Worm (Caenorhabditis elegans): ENCODE data around the gene clec-34.

The clec-34 gene

DNA sequence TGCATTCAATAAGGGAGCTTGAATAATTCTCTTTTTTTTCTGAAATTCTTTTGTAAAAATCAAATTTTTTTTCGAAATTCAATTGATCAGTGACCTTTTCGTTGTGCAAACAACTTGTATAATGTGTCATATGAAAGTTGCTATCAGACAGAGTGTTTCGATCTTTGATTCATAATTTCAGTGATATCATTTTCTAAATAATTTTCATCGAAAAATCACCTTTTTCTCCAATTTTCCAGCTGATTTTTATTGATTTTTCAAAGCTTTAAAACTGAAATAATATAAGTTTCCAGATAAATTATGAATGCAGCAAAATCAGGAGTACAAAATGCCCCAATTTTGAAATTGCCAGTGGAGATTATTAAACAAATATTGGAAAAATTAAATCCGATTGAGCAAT is 7.1 kb upstream of the clec-34 start, which contains the start of gene fbxa-127:
TSS of gene fbxa-127 (plus strand) at position 301 of the 400 bp plus-strand sequence.
- TF ChIP-seq him-1 (tag; optimal IDR thresholded peaks at IDR 0.05) (no peak), W03F9.2 (tag; optimal IDR thresholded peaks at IDR 0.05) (no peak), dao-5 (tag; optimal IDR thresholded peaks at IDR 0.05) (no peak)

ce11 chrV:16729961-16730360 is 5.6 kb upstream of the clec-34 start, which contains the start of gene srz-99:
srz-99 (plus strand) TSS chrV:16730261.
- TF ChIP-seq him-1 (tag; optimal IDR thresholded peaks at IDR 0.05) (no peak), dao-5 (tag; optimal IDR thresholded peaks at IDR 0.05) (no peak), W03F9.2 (tag; optimal IDR thresholded peaks at IDR 0.05) (no peak)

DNA sequence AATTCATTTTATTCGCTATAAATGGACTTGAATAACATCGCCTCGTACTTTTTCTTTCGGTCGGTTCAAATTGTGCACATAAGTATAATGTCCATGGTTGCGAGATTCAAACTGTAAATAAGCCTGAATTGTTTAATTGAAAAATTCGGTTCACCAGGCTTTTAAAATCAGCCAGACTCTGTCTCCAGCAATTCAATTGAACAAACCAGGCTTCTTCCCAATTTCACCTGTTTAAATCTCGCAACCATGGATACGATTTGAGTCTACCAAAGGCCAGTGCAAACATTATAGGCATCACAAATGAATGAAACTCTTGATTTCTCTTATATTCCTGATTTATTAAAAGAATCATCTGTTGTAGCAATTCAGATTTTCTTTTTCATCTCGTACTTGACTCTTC is 4.0 kb upstream of the clec-34 start, which contains the start of gene srz-100:
TSS of gene srz-100 (plus strand) at position 301 of the 400 bp plus-strand sequence.
- TF ChIP-seq W03F9.2 (tag; optimal IDR thresholded peaks at IDR 0.05) (no peak), dao-5 (tag; optimal IDR thresholded peaks at IDR 0.05) (no peak), him-1 (tag; optimal IDR thresholded peaks at IDR 0.05) (no peak)

DNA sequence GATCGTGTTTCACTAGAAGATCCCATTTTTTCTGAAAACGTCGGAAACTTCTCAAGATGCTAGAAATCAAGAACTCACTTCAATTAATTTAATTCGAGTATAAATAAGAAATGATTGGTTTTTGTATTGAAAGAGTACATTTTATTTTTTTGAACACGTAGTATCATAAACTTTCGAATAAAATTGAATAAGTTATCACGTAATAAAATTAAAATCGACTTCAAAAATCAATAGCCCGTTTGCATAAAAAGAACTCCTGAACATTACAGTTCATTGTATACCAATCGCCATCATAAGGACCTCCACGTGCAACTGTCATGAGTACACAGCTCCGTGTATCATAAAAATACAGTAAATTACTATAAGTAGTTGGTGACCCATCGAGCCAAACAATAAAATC is 1.9 kb upstream of the clec-34 start, which contains the start of gene T25E12.16:
TSS of gene T25E12.16 (minus strand) at position 101 of the 400 bp plus-strand sequence.
- TF ChIP-seq dao-5 (tag; optimal IDR thresholded peaks at IDR 0.05) (no peak), W03F9.2 (tag; optimal IDR thresholded peaks at IDR 0.05) (no peak), him-1 (tag; optimal IDR thresholded peaks at IDR 0.05) (no peak)

ce11 chrV:16739100-16739499 is 3.5 kb downstream of the clec-34 start, which contains the start of the genes clec-29 and clec-39:
clec-29 (minus strand) TSS chrV:16739200.
clec-39 (plus strand) TSS chrV:16739268.
- TF ChIP-seq W03F9.2 (tag; optimal IDR thresholded peaks at IDR 0.05): no peak

- no peak for TF ChIP-seq W03F9.2 (tag; optimal IDR thresholded peaks at IDR 0.05)
- TF ChIP-seq him-1 (tag; optimal IDR thresholded peaks at IDR 0.05): no peak
- no peak for TF ChIP-seq dao-5 (tag; optimal IDR thresholded peaks at IDR 0.05)
Measured at ce11 chrV:16742123-16742522, 6.6 kb downstream of the clec-34 start, which contains the start of gene T25E12.6. T25E12.6 (plus strand) TSS chrV:16742423.

DNA sequence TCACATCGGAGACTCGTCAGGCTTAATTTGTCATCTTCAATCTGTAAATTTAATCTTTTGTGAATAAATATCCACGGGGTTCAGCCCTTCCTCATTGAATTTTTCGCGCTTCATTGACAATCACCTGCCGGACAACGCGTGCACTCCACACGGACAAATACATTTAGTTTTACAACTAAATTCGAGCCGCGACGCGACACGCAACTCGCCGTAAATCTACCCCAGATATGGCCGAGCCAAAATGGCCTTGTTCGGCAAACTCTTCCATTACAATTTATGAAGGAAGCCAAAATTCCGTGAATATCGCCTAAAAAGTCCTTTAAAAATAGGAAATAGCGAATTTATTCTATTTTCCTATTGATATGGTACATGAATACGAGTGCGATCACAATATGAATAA is 9.2 kb downstream of the clec-34 start:
- TF ChIP-seq W03F9.2 (tag; optimal IDR thresholded peaks at IDR 0.05) (no peak), dao-5 (tag; optimal IDR thresholded peaks at IDR 0.05) (no peak), him-1 (tag; optimal IDR thresholded peaks at IDR 0.05) (no peak)

DNA sequence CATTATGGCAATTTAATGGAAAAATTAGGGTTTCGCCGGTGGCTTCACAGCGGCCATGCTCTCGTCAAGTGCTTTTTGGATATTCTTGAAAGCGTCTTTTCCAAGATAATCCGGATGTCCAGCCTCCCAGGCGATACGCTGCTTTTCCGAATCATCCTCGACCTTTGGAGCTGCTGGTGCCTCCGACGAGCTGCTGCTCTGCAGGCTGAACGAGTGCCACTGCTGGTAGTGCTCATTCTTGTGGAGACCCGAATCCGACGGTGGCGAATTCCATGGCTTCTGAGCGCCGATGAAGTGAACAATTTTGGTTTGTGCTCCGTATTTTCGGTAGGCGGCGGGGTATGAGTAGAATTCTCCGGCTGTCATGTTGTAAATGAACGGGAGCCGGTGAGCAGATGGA is 9.6 kb downstream of the clec-34 start:
- no peak for TF ChIP-seq dao-5 (tag; optimal IDR thresholded peaks at IDR 0.05)
- TF ChIP-seq W03F9.2 (tag; optimal IDR thresholded peaks at IDR 0.05): no peak
- no peak for TF ChIP-seq him-1 (tag; optimal IDR thresholded peaks at IDR 0.05)

ce11 chrV:16746231-16746990 is 10.8 kb downstream of the clec-34 start, which contains the start of gene gyg-2:
gyg-2 (minus strand) TSS chrV:16746258.
- TF ChIP-seq W03F9.2 (tag; optimal IDR thresholded peaks at IDR 0.05): no peak

- TF ChIP-seq dao-5 (tag; optimal IDR thresholded peaks at IDR 0.05): no peak
- TF ChIP-seq W03F9.2 (tag; optimal IDR thresholded peaks at IDR 0.05): no peak
- no peak for TF ChIP-seq him-1 (tag; optimal IDR thresholded peaks at IDR 0.05)
Measured at ce11 chrV:16747031-16747672, 11.6 kb downstream of the clec-34 start, which contains the start of gene dkf-2. dkf-2 (plus strand) TSS chrV:16747622.

ce11 chrV:16749473-16749872 is 13.9 kb downstream of the clec-34 start:
- no peak for TF ChIP-seq W03F9.2 (tag; optimal IDR thresholded peaks at IDR 0.05)
- TF ChIP-seq dao-5 (tag; optimal IDR thresholded peaks at IDR 0.05): no peak

- TF ChIP-seq him-1 (tag; optimal IDR thresholded peaks at IDR 0.05) (no peak), dao-5 (tag; optimal IDR thresholded peaks at IDR 0.05) (no peak), W03F9.2 (tag; optimal IDR thresholded peaks at IDR 0.05) (no peak)
Measured at ce11 chrV:16752089-16753030, 16.8 kb downstream of the clec-34 start.

- TF ChIP-seq dao-5 (tag; optimal IDR thresholded peaks at IDR 0.05) (no peak), W03F9.2 (tag; optimal IDR thresholded peaks at IDR 0.05) (no peak), him-1 (tag; optimal IDR thresholded peaks at IDR 0.05) (no peak)
Measured at ce11 chrV:16756166-16756565, 20.6 kb downstream of the clec-34 start.

All from whole organism, L4/young adult.